Worm (Caenorhabditis elegans) whole organism, young adult: ENCODE results near the gene F31D4.2.

Source experiments
- F37B4.10 ChIP-seq: fragments of 200-800 bp; sonication (Bioruptor generic); IDR thresholded peaks from 2 replicates; pipeline ENCODE4 v1.3.6; 2022; ENCODE audit warnings: missing genetic modification characterization, missing compliant biosample characterization
- attf-5 ChIP-seq: fragments of 200-800 bp; sonication (Bioruptor generic); optimal IDR thresholded peaks from 2 replicates; lab custom pipeline; 2018; ENCODE audit warnings: mild to moderate bottlenecking, missing genetic modification characterization, missing compliant biosample characterization
- unc-130 ChIP-seq: sonication (generic microtip); optimal IDR thresholded peaks from 2 replicates; lab custom pipeline; 2016; ENCODE audit warnings: missing genetic modification reagents, missing genetic modification characterization, missing compliant biosample characterization
- unc-62 ChIP-seq: fragments of 150-350 bp; optimal IDR thresholded peaks from 2 replicates; lab custom pipeline; 2014; ENCODE audit warnings: missing biosample characterization, missing genetic modification reagents, missing genetic modification characterization

DNA sequence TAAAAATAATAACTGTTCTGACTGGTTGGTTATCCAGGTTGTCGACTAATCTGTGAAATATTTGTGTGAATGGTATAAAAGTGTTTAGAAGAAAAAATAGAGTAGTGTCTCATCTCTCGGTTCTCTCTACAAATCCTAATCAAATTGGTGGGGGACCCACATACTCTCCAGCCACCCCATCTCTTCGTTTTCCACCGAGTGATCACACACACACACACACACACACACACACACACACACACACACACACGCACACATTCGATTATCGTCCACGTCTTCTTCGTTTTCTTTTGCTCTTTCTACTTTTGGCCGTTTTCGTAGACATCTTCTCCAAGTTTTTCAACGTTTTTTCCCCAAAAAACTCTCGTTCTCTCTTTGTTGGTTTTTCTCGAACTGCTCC lies 27.8 kb upstream of the F31D4.2 start:
- TF ChIP-seq F37B4.10 (GFP tag; lab: Robert Waterston, UW) (no peak), attf-5 (GFP tag; lab: Kevin White, UChicago) (no peak), unc-130 (no peak), unc-62 (GFP tag; lab: Kevin White, UChicago) (no peak)
